Worm (Caenorhabditis elegans): ENCODE data around the gene str-18.
A peak's percentile ranks its signal among the peaks of the same experiment; 100 is the strongest.
"Not testable (repeated sequence)": the region's sequence is repeated elsewhere in the genome, so short reads cannot be mapped to it uniquely, and the experiment has no call there.

str-18 gene

DNA sequence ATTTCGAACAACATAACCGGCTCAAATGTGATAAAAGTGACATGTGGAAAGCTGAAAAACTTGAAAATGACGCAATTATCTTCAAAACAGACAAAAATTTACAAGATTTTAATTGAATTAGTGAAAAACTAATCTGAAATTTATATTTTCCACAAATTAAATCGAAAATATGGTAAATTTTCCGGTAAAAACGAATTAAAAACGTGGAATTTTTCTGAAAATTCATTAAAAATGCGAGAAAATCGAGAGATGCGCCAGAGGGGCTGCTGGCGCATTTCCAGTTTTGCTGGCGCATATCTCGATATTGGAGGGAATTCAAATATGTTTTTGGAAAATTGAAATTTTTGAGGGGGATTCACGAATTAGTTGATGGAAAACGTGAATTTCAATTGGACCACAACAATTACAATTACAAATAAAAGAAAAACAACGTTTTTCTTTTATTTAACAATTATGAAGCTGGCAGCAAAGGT, 24.4 kb upstream of the str-18 start, which contains the start of the genes haf-3 and F57A10.2 (continued):
- TF ChIP-seq ztf-11 (tag; optimal IDR thresholded peaks at IDR 0.05), result no peak
- peak; percentile 74 for TF ChIP-seq jun-1 (tag; optimal IDR thresholded peaks at IDR 0.05)
- TF ChIP-seq aly-2 (tag; optimal IDR thresholded peaks at IDR 0.05), result peak; percentile 30
- TF ChIP-seq hmg-11 (tag; optimal IDR thresholded peaks at IDR 0.05), result peak; percentile 82
- TF ChIP-seq nhr-67 (tag; optimal IDR thresholded peaks at IDR 0.05), result no peak
- peak; percentile 94 for TF ChIP-seq pha-4 (tag; optimal IDR thresholded peaks at IDR 0.05)
- peak; percentile 33 for TF ChIP-seq egl-27 (tag; optimal IDR thresholded peaks at IDR 0.05)

DNA sequence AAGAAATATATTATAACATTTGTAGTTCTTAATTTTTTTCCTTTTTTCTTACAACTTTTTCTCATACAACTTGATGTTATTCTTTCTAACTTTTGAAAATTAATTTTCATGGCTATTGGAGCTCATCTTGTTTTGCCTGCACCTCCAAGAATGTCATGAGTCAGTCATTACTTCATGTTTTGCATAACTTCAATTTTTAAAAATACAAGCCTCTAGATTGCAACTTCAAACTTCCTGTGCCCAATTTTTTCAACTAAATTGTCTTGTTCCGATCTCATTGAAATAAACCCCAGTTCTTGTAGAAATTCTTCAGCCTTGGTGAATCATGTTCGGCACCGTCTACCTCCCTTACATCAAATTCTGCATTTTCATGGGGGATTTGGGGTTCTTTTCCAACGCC, 16.7 kb upstream of the str-18 start, which contains the start of gene str-9:
str-9 (plus strand) TSS at position 301 of the 400 bp plus-strand sequence.
- no peak for TF ChIP-seq nhr-25 (tag; optimal IDR thresholded peaks at IDR 0.05)
- no peak for TF ChIP-seq pha-4 (tag; optimal IDR thresholded peaks at IDR 0.05)
- no peak for TF ChIP-seq nhr-237 (tag; optimal IDR thresholded peaks at IDR 0.05)
- no peak for TF ChIP-seq nhr-76 (tag; optimal IDR thresholded peaks at IDR 0.05)
- TF ChIP-seq elt-1 (tag; optimal IDR thresholded peaks at IDR 0.05), result no peak
- TF ChIP-seq eor-1 (tag; optimal IDR thresholded peaks at IDR 0.05), result no peak
- no peak for TF ChIP-seq nhr-77 (tag; optimal IDR thresholded peaks at IDR 0.05)
- TF ChIP-seq zag-1 (tag; optimal IDR thresholded peaks at IDR 0.05), result no peak
- TF ChIP-seq nhr-67 (tag; optimal IDR thresholded peaks at IDR 0.05), result no peak
- no peak for TF ChIP-seq ama-1 (optimal IDR thresholded peaks at IDR 0.05)
- no peak for TF ChIP-seq tbx-2 (tag; optimal IDR thresholded peaks at IDR 0.05)
- no peak for TF ChIP-seq nhr-11 (tag; optimal IDR thresholded peaks at IDR 0.05)
- TF ChIP-seq nhr-12 (tag; optimal IDR thresholded peaks at IDR 0.05), result no peak
- no peak for TF ChIP-seq ztf-11 (tag; optimal IDR thresholded peaks at IDR 0.05)
- no peak for TF ChIP-seq skn-1 (tag; optimal IDR thresholded peaks at IDR 0.05)

DNA sequence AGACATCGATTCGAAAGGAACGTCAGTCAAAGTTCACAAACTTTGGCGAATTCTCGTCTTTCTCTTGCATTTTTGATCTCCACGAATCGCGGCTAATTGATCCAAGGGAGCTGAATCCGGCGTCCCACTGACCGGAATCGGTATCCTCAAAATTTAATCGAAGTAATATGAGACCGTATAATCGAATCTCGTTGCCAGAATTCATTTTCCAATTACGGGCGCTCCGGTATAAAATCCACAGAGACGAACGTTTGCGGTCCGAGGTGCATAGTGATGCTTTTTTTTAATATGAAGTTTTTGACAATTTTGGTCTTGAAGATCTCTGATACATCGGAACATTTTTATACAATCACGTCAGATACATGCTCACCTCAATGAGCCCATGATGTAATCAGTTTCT, 15.9 kb upstream of the str-18 start:
- TF ChIP-seq ama-1 (optimal IDR thresholded peaks at IDR 0.05), result no peak
- no peak for TF ChIP-seq zag-1 (tag; optimal IDR thresholded peaks at IDR 0.05)
- TF ChIP-seq nhr-76 (tag; optimal IDR thresholded peaks at IDR 0.05), result no peak
- TF ChIP-seq hmg-11 (tag; optimal IDR thresholded peaks at IDR 0.05), result no peak
- TF ChIP-seq ceh-9 (tag; optimal IDR thresholded peaks at IDR 0.05), result no peak
- TF ChIP-seq nhr-43 (tag; optimal IDR thresholded peaks at IDR 0.05; ENCODE audit: poor library complexity, severe bottlenecking), result no peak
- no peak for TF ChIP-seq nhr-11 (tag; optimal IDR thresholded peaks at IDR 0.05)
- TF ChIP-seq nhr-77 (tag; optimal IDR thresholded peaks at IDR 0.05), result no peak
- no peak for TF ChIP-seq sea-2 (GFP tag; optimal IDR thresholded peaks at IDR 0.05)
- no peak for TF ChIP-seq unc-39 (tag; optimal IDR thresholded peaks at IDR 0.05)
- TF ChIP-seq elt-1 (tag; optimal IDR thresholded peaks at IDR 0.05), result no peak
- no peak for TF ChIP-seq ZK546.5 (tag; optimal IDR thresholded peaks at IDR 0.05)
- no peak for TF ChIP-seq lin-15B (tag; optimal IDR thresholded peaks at IDR 0.05)
- no peak for TF ChIP-seq lin-39 (tag; optimal IDR thresholded peaks at IDR 0.05)
- no peak for TF ChIP-seq eor-1 (tag; optimal IDR thresholded peaks at IDR 0.05)
- TF ChIP-seq nhr-23 (tag; optimal IDR thresholded peaks at IDR 0.05), result no peak
- TF ChIP-seq elt-3 (tag; optimal IDR thresholded peaks at IDR 0.05), result no peak
- no peak for TF ChIP-seq fkh-10 (GFP tag; optimal IDR thresholded peaks at IDR 0.05)
- TF ChIP-seq nhr-237 (tag; optimal IDR thresholded peaks at IDR 0.05), result no peak

DNA sequence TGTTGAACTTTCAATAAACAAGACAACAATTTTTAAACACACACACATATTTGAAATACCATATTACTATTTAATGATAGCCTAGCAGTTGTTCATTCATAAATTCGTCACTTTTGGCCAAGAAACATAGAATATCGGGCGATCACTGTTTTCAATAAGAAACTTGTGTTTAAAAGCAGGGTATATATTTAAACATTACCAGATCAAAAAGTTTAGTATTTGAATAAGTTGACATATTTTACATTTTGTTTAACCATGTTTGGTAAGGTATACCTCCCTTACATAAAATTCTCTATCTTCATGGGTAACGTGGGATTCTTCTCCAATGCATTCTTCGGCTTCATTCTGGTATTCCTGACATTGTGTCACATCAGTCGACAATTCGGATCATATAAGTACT, 13.0 kb upstream of the str-18 start, which contains the start of gene str-8:
str-8 (plus strand) TSS at position 301 of the 400 bp plus-strand sequence.
- TF ChIP-seq R02D3.7, ztf-4, fkh-2 (tag; optimal IDR thresholded peaks at IDR 0.05): not testable (repeated sequence)

DNA sequence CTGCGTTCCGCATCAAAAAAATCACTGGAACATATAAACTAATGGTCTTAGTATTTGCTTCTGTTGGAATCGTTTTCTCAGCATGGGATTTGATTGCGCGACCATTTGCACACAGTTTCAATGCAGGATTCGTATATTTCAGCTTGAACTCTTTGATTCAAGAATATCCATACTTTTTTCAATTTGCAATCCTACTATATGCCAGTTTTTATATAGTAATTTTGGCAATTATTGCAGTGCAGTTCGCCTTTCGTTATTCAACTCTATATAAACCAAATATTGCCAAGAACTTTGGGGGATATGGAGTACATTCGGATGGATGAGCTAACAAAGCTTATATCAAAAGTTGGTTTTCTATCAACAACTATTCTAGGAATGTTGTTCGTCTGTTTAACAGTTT, 11.2 kb upstream of the str-18 start, which contains the start of gene str-5:
str-5 (plus strand) TSS at position 301 of the 400 bp plus-strand sequence.
- not testable (repeated sequence) for TF ChIP-seq nhr-43 (tag; optimal IDR thresholded peaks at IDR 0.05; ENCODE audit: poor library complexity, severe bottlenecking); zag-1 (tag; optimal IDR thresholded peaks at IDR 0.05); nhr-12 (tag; optimal IDR thresholded peaks at IDR 0.05)

DNA sequence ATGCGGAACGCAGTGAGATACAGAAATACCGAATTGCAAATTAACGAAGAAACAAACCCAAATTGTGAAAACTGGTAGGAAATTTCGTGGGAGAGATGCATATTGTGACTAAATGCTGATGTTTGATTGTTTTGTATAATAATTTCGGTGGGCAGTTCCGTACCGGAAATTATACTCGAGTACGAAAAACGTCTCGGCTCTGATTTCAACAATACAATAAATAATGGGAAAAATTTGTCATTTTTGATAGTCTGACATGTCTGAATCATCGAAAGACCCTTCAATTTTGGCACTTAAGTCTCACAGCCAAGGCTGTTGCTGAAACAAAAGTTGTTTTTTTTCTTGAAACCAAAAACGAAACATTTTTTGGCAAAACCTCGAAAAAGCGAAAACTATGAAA, 10.3 kb upstream of the str-18 start, which contains the start of gene str-43:
str-43 (minus strand) TSS at position 101 of the 400 bp plus-strand sequence.
- TF ChIP-seq ceh-82 (tag; optimal IDR thresholded peaks at IDR 0.05) (no peak), nhr-43 (tag; optimal IDR thresholded peaks at IDR 0.05; ENCODE audit: poor library complexity, severe bottlenecking) (no peak), ztf-4 (tag; optimal IDR thresholded peaks at IDR 0.05) (no peak), R02D3.7 (tag; optimal IDR thresholded peaks at IDR 0.05) (no peak), aly-2 (tag; optimal IDR thresholded peaks at IDR 0.05) (no peak), nfya-1 (tag; optimal IDR thresholded peaks at IDR 0.05; ENCODE audit: insufficient read depth) (no peak), ZK546.5 (tag; optimal IDR thresholded peaks at IDR 0.05) (no peak), unc-39 (tag; optimal IDR thresholded peaks at IDR 0.05) (no peak), egl-27 (tag; optimal IDR thresholded peaks at IDR 0.05) (no peak), nhr-25 (tag; optimal IDR thresholded peaks at IDR 0.05) (no peak)

Data from whole organism, L3 larva.